Fruit fly (Drosophila melanogaster): ENCODE results near the gene CG42264.
A peak's percentile ranks its signal among the peaks of the same experiment; 100 is the strongest.

CG42264 gene

DNA sequence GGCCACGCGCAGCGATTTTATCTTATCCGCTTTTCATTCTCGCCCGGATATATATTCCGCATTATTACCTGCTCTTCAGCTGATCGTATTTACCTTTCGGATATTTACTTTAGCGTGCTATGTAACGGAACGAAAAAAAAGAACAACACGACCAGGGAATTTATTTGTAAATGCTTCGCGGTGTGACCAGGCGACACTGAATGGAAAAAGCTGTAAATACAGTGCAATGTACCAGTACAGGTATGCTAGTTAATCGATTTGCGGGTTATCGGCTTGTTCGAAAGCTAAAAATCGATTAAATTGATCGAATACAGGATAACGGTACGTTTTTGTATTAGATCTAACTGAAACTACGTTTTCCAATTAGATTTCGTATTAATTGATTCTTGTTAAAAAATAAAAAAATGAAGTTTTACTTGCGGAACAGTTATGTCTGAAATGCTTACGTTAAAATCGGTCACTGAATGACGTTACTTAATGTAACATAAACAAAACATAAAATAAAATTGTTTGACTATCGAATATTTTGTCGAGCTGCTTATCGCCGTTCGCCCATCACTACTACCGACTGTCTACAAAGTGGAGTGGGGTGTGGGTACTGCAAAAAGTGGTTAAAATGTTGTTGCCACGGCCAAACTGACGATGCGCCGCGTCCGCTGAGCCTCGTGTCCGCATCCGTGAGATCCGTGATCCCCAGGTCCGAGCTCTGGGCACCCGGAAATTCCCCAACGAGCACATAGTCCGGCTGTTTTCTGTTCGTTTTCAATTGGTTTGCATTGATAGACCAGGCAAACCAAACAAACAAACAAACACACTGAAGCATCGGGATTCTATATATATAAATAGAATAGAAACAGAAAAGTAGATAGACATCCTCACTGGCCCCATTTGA lies 12.2 kb downstream of the CG42264 start, which contains the start of the genes MAPk-Ak2 and CG42699 (continued):
- TF ChIP-seq fu2 (GFP tag; optimal IDR thresholded peaks at IDR 0.05) = peak; percentile 44
- peak; percentile 66 for TF ChIP-seq CG30020 (tag; optimal IDR thresholded peaks at IDR 0.05)
- peak; percentile 77 for TF ChIP-seq CG3995 (GFP tag; optimal IDR thresholded peaks at IDR 0.05)
- peak; percentile 41 for TF ChIP-seq pros (GFP tag; optimal IDR thresholded peaks at IDR 0.05)
- peak; percentile 60 for TF ChIP-seq cato (GFP tag; optimal IDR thresholded peaks at IDR 0.05; ENCODE audit: borderline replicate concordance)
- TF ChIP-seq Fer1 (GFP tag; optimal IDR thresholded peaks at IDR 0.05) = peak; percentile 85
- TF ChIP-seq CG13424 (tag; optimal IDR thresholded peaks at IDR 0.05) = peak; percentile 71
- TF ChIP-seq maf-S (GFP tag; optimal IDR thresholded peaks at IDR 0.05) = peak; percentile 79
- TF ChIP-seq pzg (GFP tag; optimal IDR thresholded peaks at IDR 0.05) = peak; percentile 77
- peak; percentile 45; the same call in 1 of the 2 replicates for TF ChIP-seq CG32772 (GFP tag; IDR thresholded peaks at IDR 0.05)
- peak in 1 of 3 experiments; percentile 82 for TF ChIP-seq Stat92E (GFP tag; optimal IDR thresholded peaks at IDR 0.05)
- TF ChIP-seq HLH3B (GFP tag; IDR thresholded peaks at IDR 0.05) = peak; percentile 70; the same call in 1 of the 2 replicates
- peak; percentile 95 for TF ChIP-seq CG7987 (GFP tag; optimal IDR thresholded peaks at IDR 0.05)
- TF ChIP-seq slbo (GFP tag; IDR thresholded peaks at IDR 0.05) = peak; percentile 51; the same call in 1 of the 2 replicates
- TF ChIP-seq CG8924 (tag; optimal IDR thresholded peaks at IDR 0.05) = peak; percentile 60
- peak; percentile 99 for TF ChIP-seq kni (GFP tag; optimal IDR thresholded peaks at IDR 0.05)
- TF ChIP-seq ab (GFP tag; optimal IDR thresholded peaks at IDR 0.05) = no peak
- peak; percentile 54 for TF ChIP-seq Nf-YB (GFP tag; optimal IDR thresholded peaks at IDR 0.05)
- TF ChIP-seq CG9876 (GFP tag; optimal IDR thresholded peaks at IDR 0.05) = peak; percentile 65
- TF ChIP-seq Sry-δ (GFP tag; optimal IDR thresholded peaks at IDR 0.05) = peak; percentile 87
- TF ChIP-seq usp (GFP tag; optimal IDR thresholded peaks at IDR 0.05) = no peak
- peak; percentile 71 for TF ChIP-seq ewg (GFP tag; optimal IDR thresholded peaks at IDR 0.05)
- TF ChIP-seq CG31441 (GFP tag; IDR thresholded peaks at IDR 0.05) = peak; percentile 45; the same call in 1 of the 2 replicates
- TF ChIP-seq CG15696 (tag; optimal IDR thresholded peaks at IDR 0.05) = peak; percentile 89
- peak; percentile 66; the same call in 2 of the 3 replicates for TF ChIP-seq Opbp (GFP tag; IDR thresholded peaks at IDR 0.05; ENCODE audit: partially characterized antibody)
- peak; percentile 61; the same call in 2 of the 3 replicates for TF ChIP-seq mld (GFP tag; IDR thresholded peaks at IDR 0.05; ENCODE audit: partially characterized antibody)
- TF ChIP-seq sens-2 (GFP tag; IDR thresholded peaks at IDR 0.05) = 0 out of 2 replicates have a peak, but pooled peaks have one; percentile 37
- TF ChIP-seq lmd (GFP tag; IDR thresholded peaks at IDR 0.05) = no peak; the same call in 1 of the 2 replicates
- TF ChIP-seq CG10267 (tag; optimal IDR thresholded peaks at IDR 0.05) = peak; percentile 46
- TF ChIP-seq Poxn (GFP tag; IDR thresholded peaks at IDR 0.05) = no peak
- TF ChIP-seq ttk (GFP tag; IDR thresholded peaks at IDR 0.05) = no peak
- peak; percentile 77 for TF ChIP-seq CG5953 (GFP tag; IDR thresholded peaks at IDR 0.05)
- peak; percentile 65 for TF ChIP-seq CG14710 (tag; optimal IDR thresholded peaks at IDR 0.05)
- peak; percentile 76 for TF ChIP-seq sug (tag; optimal IDR thresholded peaks at IDR 0.05)
- no peak for TF ChIP-seq chinmo (GFP tag; IDR thresholded peaks at IDR 0.05; ENCODE audit: partially characterized antibody)
- TF ChIP-seq CG6689 (GFP tag; IDR thresholded peaks at IDR 0.05) = 0 out of 2 replicates have a peak, but pooled peaks have one; percentile 31
- no peak for TF ChIP-seq tll (GFP tag; optimal IDR thresholded peaks at IDR 0.05)
- TF ChIP-seq ERR (GFP tag; optimal IDR thresholded peaks at IDR 0.05) = peak; percentile 73
- TF ChIP-seq CG4617 (GFP tag; optimal IDR thresholded peaks at IDR 0.05; ENCODE audit: borderline replicate concordance) = peak; percentile 47
- TF ChIP-seq bab2 (GFP tag; optimal IDR thresholded peaks at IDR 0.05) = peak; percentile 85
- peak; percentile 90 for TF ChIP-seq Hmr (GFP tag; optimal IDR thresholded peaks at IDR 0.05)
- TF ChIP-seq lbe (GFP tag; optimal IDR thresholded peaks at IDR 0.05) = peak; percentile 68
- TF ChIP-seq ara (GFP tag; IDR thresholded peaks at IDR 0.05) = peak; percentile 71
- TF ChIP-seq toy (GFP tag; IDR thresholded peaks at IDR 0.05) = peak; percentile 40; the same call in 1 of the 2 replicates
- no peak for TF ChIP-seq sisA (GFP tag; IDR thresholded peaks at IDR 0.05)
- TF ChIP-seq CG10979 (tag; optimal IDR thresholded peaks at IDR 0.05) = no peak
- TF ChIP-seq ham (GFP tag; IDR thresholded peaks at IDR 0.05) = no peak
